Worm (Caenorhabditis elegans) whole organism, mixed stage, embryonic: ENCODE results near the gene Y69A2AR.22.

Source experiments
- ces-1 ChIP-seq: fragments of 150-350 bp; optimal IDR thresholded peaks from 2 replicates; lab custom pipeline; 2014; ENCODE audit warnings: missing biosample characterization, missing genetic modification reagents, missing genetic modification characterization
- cnd-1 ChIP-seq: fragments of 200-800 bp; sonication (Bioruptor generic); optimal IDR thresholded peaks from 2 replicates; lab custom pipeline; 2018; ENCODE audit warnings: mild to moderate bottlenecking, missing genetic modification characterization, missing compliant biosample characterization
- lin-13 ChIP-seq: fragments of 150-350 bp; optimal IDR thresholded peaks from 2 replicates; lab custom pipeline; 2014; ENCODE audit warnings: missing biosample characterization, missing genetic modification characterization
- mep-1 ChIP-seq: fragments of 150-350 bp; optimal IDR thresholded peaks from 2 replicates; lab custom pipeline; 2017; ENCODE audit warnings: missing biosample characterization, missing genetic modification reagents, missing genetic modification characterization, inconsistent platforms
- nhr-12 ChIP-seq: fragments of 150-350 bp; optimal IDR thresholded peaks from 2 replicates; lab custom pipeline; 2014; ENCODE audit warnings: missing biosample characterization, missing genetic modification characterization
- nhr-28 ChIP-seq: fragments of 150-350 bp; optimal IDR thresholded peaks from 2 replicates; lab custom pipeline; 2014; ENCODE audit warnings: missing biosample characterization, missing genetic modification characterization
- sptf-1 ChIP-seq: sonication (generic microtip); optimal IDR thresholded peaks from 2 replicates; lab custom pipeline; 2017; ENCODE audit warnings: mild to moderate bottlenecking, missing genetic modification characterization, moderate library complexity, missing compliant biosample characterization
- unc-62 ChIP-seq: fragments of 150-350 bp; optimal IDR thresholded peaks from 2 replicates; lab custom pipeline; 2014; ENCODE audit warnings: missing biosample characterization, missing genetic modification reagents, missing genetic modification characterization
- ztf-11 ChIP-seq: fragments of 150-350 bp; optimal IDR thresholded peaks from 2 replicates; lab custom pipeline; 2014; ENCODE audit warnings: missing biosample characterization, missing genetic modification characterization

DNA sequence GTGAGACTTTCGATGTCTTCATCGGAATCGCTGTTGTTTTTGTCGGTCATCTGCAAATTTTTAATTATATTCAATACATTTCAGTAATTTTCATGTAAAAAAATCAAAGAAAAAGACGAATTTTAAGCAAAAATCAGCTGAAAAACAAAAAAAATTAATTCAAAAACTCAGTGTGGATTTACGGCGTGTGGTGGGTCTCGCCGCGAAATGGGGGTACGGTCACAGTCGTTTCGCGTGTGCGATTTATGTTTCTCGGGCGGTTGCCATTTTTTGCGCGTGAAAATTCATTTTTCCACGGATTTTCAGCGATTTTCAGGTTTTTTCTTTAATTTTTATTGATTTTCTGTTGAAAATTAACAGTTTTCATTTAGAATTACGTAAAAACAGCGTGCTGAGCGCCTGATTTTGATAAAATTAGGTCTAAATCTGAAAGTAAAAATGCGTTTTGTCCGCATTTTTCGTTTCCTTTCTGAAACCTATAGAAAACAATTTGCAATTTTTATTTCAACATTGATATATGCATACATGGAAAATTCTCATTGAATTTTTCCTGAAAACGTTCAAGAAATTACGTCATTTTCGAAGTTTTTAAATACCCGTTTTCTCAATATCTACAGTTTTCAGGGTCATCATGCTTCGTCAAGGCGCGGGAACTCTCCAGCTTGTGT, 12.5 kb downstream of the Y69A2AR.22 start, which contains the start of the genes ccdc-12 and Y69A2AR.18:
- TF ChIP-seq mep-1 (tag; lab: Kevin White, UChicago) (no peak), cnd-1 (tag; lab: Kevin White, UChicago) (no peak), nhr-12 (tag; lab: Kevin White, UChicago) (no peak), ces-1 (GFP tag; lab: Kevin White, UChicago) (no peak), ztf-11 (tag; lab: Kevin White, UChicago) (no peak), lin-13 (peak; percentile 18), nhr-28 (no peak), sptf-1 (no peak), unc-62 (GFP tag; lab: Kevin White, UChicago) (no peak)
